Fruit fly (Drosophila melanogaster): ENCODE results near the gene CG13361.

The CG13361 gene

DNA sequence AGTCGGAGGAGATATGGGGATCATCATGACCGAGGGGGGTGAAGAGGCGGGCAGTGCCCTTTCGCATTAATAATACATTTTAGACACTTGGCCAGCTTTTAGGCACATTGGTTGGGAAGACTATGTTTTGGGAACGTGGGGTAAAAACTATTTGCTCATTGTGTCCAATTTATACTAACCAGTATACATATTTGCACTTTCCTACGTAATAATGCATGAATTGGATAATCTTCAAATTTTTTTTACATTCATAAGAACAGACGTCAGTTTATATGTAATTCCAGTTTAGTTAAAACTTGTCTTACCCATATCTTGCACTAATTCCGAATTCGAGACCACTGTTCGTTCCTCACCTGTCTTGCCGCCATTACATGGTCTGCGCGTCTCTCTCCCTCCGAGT is 25.9 kb upstream of the CG13361 start:
- peak; percentile 36 for TF ChIP-seq CG17359 (tag; optimal IDR thresholded peaks at IDR 0.05)
- no peak for TF ChIP-seq repo (GFP tag; optimal IDR thresholded peaks at IDR 0.05)
- TF ChIP-seq sisA (GFP tag; IDR thresholded peaks at IDR 0.05): 0 out of 2 replicates have a peak, but pooled peaks have one; percentile 21
- TF ChIP-seq btn (GFP tag; optimal IDR thresholded peaks at IDR 0.05): no peak
- no peak for TF ChIP-seq CG7987 (GFP tag; optimal IDR thresholded peaks at IDR 0.05)
- TF ChIP-seq NK7.1 (GFP tag; optimal IDR thresholded peaks at IDR 0.05): no peak
- TF ChIP-seq CG7556 (GFP tag; optimal IDR thresholded peaks at IDR 0.05): peak; percentile 23
- no peak for TF ChIP-seq ERR (GFP tag; optimal IDR thresholded peaks at IDR 0.05)
- TF ChIP-seq Ets97D (GFP tag; optimal IDR thresholded peaks at IDR 0.05): no peak
- TF ChIP-seq CG10366 (GFP tag; IDR thresholded peaks at IDR 0.05): no peak
- peak; percentile 16 for TF ChIP-seq Nf-YB (GFP tag; optimal IDR thresholded peaks at IDR 0.05)
- no peak for TF ChIP-seq tap (tag; optimal IDR thresholded peaks at IDR 0.05)
- TF ChIP-seq HLH4C (GFP tag; IDR thresholded peaks at IDR 0.05; ENCODE audit: partially characterized antibody): no peak
- peak; percentile 10 for TF ChIP-seq CG30403 (GFP tag; optimal IDR thresholded peaks at IDR 0.05)
- TF ChIP-seq Hand (GFP tag; optimal IDR thresholded peaks at IDR 0.05): no peak
- no peak for TF ChIP-seq CG17912 (GFP tag; optimal IDR thresholded peaks at IDR 0.05)
- TF ChIP-seq trh (GFP tag; optimal IDR thresholded peaks at IDR 0.05): no peak
- peak; percentile 26 for TF ChIP-seq CG1603 (tag; optimal IDR thresholded peaks at IDR 0.05)
- peak; percentile 61 for TF ChIP-seq Xrp1 (GFP tag; IDR thresholded peaks at IDR 0.05)
- TF ChIP-seq jigr1 (GFP tag; IDR thresholded peaks at IDR 0.05): no peak
- TF ChIP-seq nom (GFP tag; optimal IDR thresholded peaks at IDR 0.05): peak; percentile 14
- TF ChIP-seq gt (GFP tag; IDR thresholded peaks at IDR 0.05): no peak
- no peak for TF ChIP-seq Side (GFP tag; optimal IDR thresholded peaks at IDR 0.05)
- peak; percentile 6 to 47 for TF ChIP-seq bsh (GFP tag; optimal IDR thresholded peaks at IDR 0.05)
- TF ChIP-seq CG15696 (tag; optimal IDR thresholded peaks at IDR 0.05): peak; percentile 2
- no peak for TF ChIP-seq H2.0 (GFP tag; IDR thresholded peaks at IDR 0.05)
- no peak for TF ChIP-seq insv (GFP tag; optimal IDR thresholded peaks at IDR 0.05)
- no peak for TF ChIP-seq BtbVII (GFP tag; optimal IDR thresholded peaks at IDR 0.05)
- TF ChIP-seq cg (GFP tag; optimal IDR thresholded peaks at IDR 0.05): no peak
- no peak for TF ChIP-seq CG6272 (GFP tag; IDR thresholded peaks at IDR 0.05)
- TF ChIP-seq Chrac-16 (GFP tag; optimal IDR thresholded peaks at IDR 0.05): peak; percentile 16
- no peak for TF ChIP-seq CG14050 (GFP tag; IDR thresholded peaks at IDR 0.05)
- TF ChIP-seq CG9609 (GFP tag; optimal IDR thresholded peaks at IDR 0.05): no peak
- TF ChIP-seq ssp (GFP tag; IDR thresholded peaks at IDR 0.05): no peak
- TF ChIP-seq CG4282 (GFP tag; optimal IDR thresholded peaks at IDR 0.05): no peak
- peak; percentile 45 for TF ChIP-seq ATbp (GFP tag; optimal IDR thresholded peaks at IDR 0.05)
- no peak for TF ChIP-seq CG2199 (GFP tag; IDR thresholded peaks at IDR 0.05)
- no peak for TF ChIP-seq Mrtf (GFP tag; IDR thresholded peaks at IDR 0.05)
- TF ChIP-seq Hr3 (GFP tag; optimal IDR thresholded peaks at IDR 0.05): peak; percentile 6
- peak; percentile 19 for TF ChIP-seq CoRest (tag; optimal IDR thresholded peaks at IDR 0.05)
- peak; percentile 19 for TF ChIP-seq lbe (GFP tag; optimal IDR thresholded peaks at IDR 0.05)
- TF ChIP-seq CG7786 (GFP tag; optimal IDR thresholded peaks at IDR 0.05): no peak
- TF ChIP-seq da (GFP tag; optimal IDR thresholded peaks at IDR 0.05): no peak
- TF ChIP-seq gfzf (GFP tag; optimal IDR thresholded peaks at IDR 0.05): no peak
- TF ChIP-seq Oli (tag; optimal IDR thresholded peaks at IDR 0.05): peak; percentile 48
- peak; percentile 35 for TF ChIP-seq CG2712 (tag; optimal IDR thresholded peaks at IDR 0.05)
- TF ChIP-seq CG2889 (GFP tag; IDR thresholded peaks at IDR 0.05): no peak
- peak; percentile 37 for TF ChIP-seq CG13424 (tag; optimal IDR thresholded peaks at IDR 0.05)
- TF ChIP-seq lab (GFP tag; optimal IDR thresholded peaks at IDR 0.05): peak; percentile 27
- peak; percentile 8 for TF ChIP-seq CG12391 (tag; optimal IDR thresholded peaks at IDR 0.05)
- TF ChIP-seq ara (GFP tag; IDR thresholded peaks at IDR 0.05): peak; percentile 34; the same call in 1 of the 2 replicates
- no peak for TF ChIP-seq sens-2 (GFP tag; IDR thresholded peaks at IDR 0.05)

Measured in whole organism, embryonic.